Fruit fly (Drosophila melanogaster): ENCODE data around the gene Eig71Eh.

Eig71Eh gene

DNA sequence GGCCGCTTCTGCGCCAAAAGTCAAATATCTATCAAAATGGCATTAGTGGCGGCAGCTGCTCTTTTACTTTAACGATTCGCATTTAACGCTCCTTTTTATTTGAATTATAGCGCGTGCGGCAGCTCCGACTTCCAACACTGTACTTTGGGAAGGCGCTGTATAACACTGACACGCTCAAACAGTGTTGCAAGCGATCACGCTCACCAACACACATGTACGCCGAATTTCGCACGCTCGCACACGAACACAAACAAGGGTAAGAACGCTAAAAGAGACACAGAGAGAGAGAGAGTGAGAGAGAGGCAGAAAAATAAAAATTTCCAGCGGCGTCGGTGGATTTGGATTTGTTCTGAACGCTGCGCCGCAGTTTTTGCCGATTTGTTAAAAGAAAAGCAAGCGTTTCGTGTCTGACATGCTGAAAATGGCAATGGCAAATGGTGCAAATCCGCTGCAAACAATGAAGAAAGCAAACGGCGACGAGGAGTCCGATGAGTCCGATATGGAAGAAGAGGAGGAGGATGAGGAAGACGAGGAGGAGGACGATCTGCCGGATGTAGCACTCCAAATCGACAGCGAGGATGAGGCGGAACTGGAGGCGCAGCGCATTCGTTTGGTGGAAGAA, 39.5 kb downstream of the Eig71Eh start, which contains the start of gene Phs (continued):
- TF ChIP-seq Rfx (GFP tag; IDR thresholded peaks at IDR 0.05) (peak; percentile 94), CG17186 (GFP tag; optimal IDR thresholded peaks at IDR 0.05) (peak; percentile 66), CG12155 (GFP tag; optimal IDR thresholded peaks at IDR 0.05) (peak; percentile 88), ERR (GFP tag; optimal IDR thresholded peaks at IDR 0.05) (peak; percentile 92), CG17361 (GFP tag; IDR thresholded peaks at IDR 0.05) (peak; percentile 50; the same call in 1 of the 3 replicates), CG6654 (GFP tag; optimal IDR thresholded peaks at IDR 0.05) (no peak), lab (GFP tag; optimal IDR thresholded peaks at IDR 0.05) (peak; percentile 90), fu2 (GFP tag; optimal IDR thresholded peaks at IDR 0.05) (peak; percentile 84), Hr78 (GFP tag; optimal IDR thresholded peaks at IDR 0.05) (no peak), CG3065 (GFP tag; optimal IDR thresholded peaks at IDR 0.05) (peak; percentile 51), rib (GFP tag; IDR thresholded peaks at IDR 0.05) (peak; percentile 97), CG6272 (GFP tag; IDR thresholded peaks at IDR 0.05) (peak; percentile 54; the same call in 1 of the 2 replicates), gfzf (GFP tag; optimal IDR thresholded peaks at IDR 0.05) (peak; percentile 35), Nf-YB (GFP tag; optimal IDR thresholded peaks at IDR 0.05) (no peak), sug (tag; optimal IDR thresholded peaks at IDR 0.05) (peak; percentile 59), pfk (GFP tag; optimal IDR thresholded peaks at IDR 0.05) (peak; percentile 25), trh (GFP tag; optimal IDR thresholded peaks at IDR 0.05) (peak; percentile 52), ATbp (GFP tag; optimal IDR thresholded peaks at IDR 0.05) (peak; percentile 67), ab (GFP tag; optimal IDR thresholded peaks at IDR 0.05) (peak; percentile 46), CG4854 (GFP tag; optimal IDR thresholded peaks at IDR 0.05) (peak; percentile 77), CG7786 (GFP tag; optimal IDR thresholded peaks at IDR 0.05) (peak; percentile 93), exex (tag; optimal IDR thresholded peaks at IDR 0.05) (no peak), CG7357 (GFP tag; IDR thresholded peaks at IDR 0.05) (0 out of 3 replicates have a peak, but pooled peaks have one; percentile 33), CG10543 (GFP tag; optimal IDR thresholded peaks at IDR 0.05) (peak; percentile 69), bab2 (GFP tag; optimal IDR thresholded peaks at IDR 0.05) (peak; percentile 83), bigmax (GFP tag; optimal IDR thresholded peaks at IDR 0.05) (peak; percentile 59), Deaf1 (tag; optimal IDR thresholded peaks at IDR 0.05) (peak; percentile 24), CG10565 (GFP tag; optimal IDR thresholded peaks at IDR 0.05) (no peak), stc (GFP tag; IDR thresholded peaks at IDR 0.05) (peak; percentile 48; the same call in 1 of the 2 replicates), BtbVII (GFP tag; optimal IDR thresholded peaks at IDR 0.05) (peak; percentile 52), C15 (GFP tag; IDR thresholded peaks at IDR 0.05) (peak; percentile 51; the same call in 1 of the 3 replicates), CG6765 (GFP tag; optimal IDR thresholded peaks at IDR 0.05) (peak; percentile 45), CG3995 (GFP tag; optimal IDR thresholded peaks at IDR 0.05) (peak; percentile 44), CG33557 (GFP tag; optimal IDR thresholded peaks at IDR 0.05) (peak; percentile 44), seq (GFP tag; IDR thresholded peaks at IDR 0.05) (peak; percentile 78), H2.0 (GFP tag; IDR thresholded peaks at IDR 0.05) (peak; percentile 79), psq (GFP tag; optimal IDR thresholded peaks at IDR 0.05) (peak; percentile 56), Adf1 (GFP tag; IDR thresholded peaks at IDR 0.05) (peak; percentile 35; the same call in 1 of the 2 replicates), Dip3 (GFP tag; optimal IDR thresholded peaks at IDR 0.05) (peak; percentile 89), lbe (GFP tag; optimal IDR thresholded peaks at IDR 0.05) (peak; percentile 84), Hmr (GFP tag; optimal IDR thresholded peaks at IDR 0.05) (peak; percentile 87), CG9215 (GFP tag; IDR thresholded peaks at IDR 0.05) (peak; percentile 74), btn (GFP tag; optimal IDR thresholded peaks at IDR 0.05) (peak; percentile 78), Hmx (GFP tag; optimal IDR thresholded peaks at IDR 0.05) (peak; percentile 29), ap (GFP tag; IDR thresholded peaks at IDR 0.05) (peak; percentile 68), CG13296 (GFP tag; optimal IDR thresholded peaks at IDR 0.05) (peak; percentile 53), fru (optimal IDR thresholded peaks at IDR 0.05) (no peak), ken (GFP tag; IDR thresholded peaks at IDR 0.05) (peak; percentile 94), Aef1 (GFP tag; IDR thresholded peaks at IDR 0.05) (peak; percentile 55), ind (GFP tag; optimal IDR thresholded peaks at IDR 0.05) (peak; percentile 88), Doc2 (GFP tag; IDR thresholded peaks at IDR 0.05) (no peak)

All from whole organism, embryonic.